Fruit fly (Drosophila melanogaster) Kc167 (cell line): ENCODE results near the gene Coq6.

Source experiments
- Myc ChIP-seq: fragments of >200 bp; optimal IDR thresholded peaks from 2 replicates; lab custom pipeline; 2017; ENCODE audit warnings: missing external identifiers
- Sin3A ChIP-seq: fragments of >200 bp; optimal IDR thresholded peaks from 2 replicates; lab custom pipeline; 2018; ENCODE audit warnings: missing external identifiers
- h ChIP-seq: fragments of >200 bp; optimal IDR thresholded peaks from 3 replicates; lab custom pipeline; 2018; ENCODE audit warnings: missing external identifiers
- insv ChIP-seq: fragments of >200 bp; optimal IDR thresholded peaks from 3 replicates; lab custom pipeline; 2018; ENCODE audit warnings: missing external identifiers
- psq ChIP-seq: fragments of >200 bp; optimal IDR thresholded peaks from 2 replicates; lab custom pipeline; 2017; ENCODE audit warnings: missing external identifiers
- ttk ChIP-seq: sonication (Bioruptor generic); optimal IDR thresholded peaks from 2 replicates; lab custom pipeline; 2017; ENCODE audit warnings: missing external identifiers

Coq6 gene

DNA sequence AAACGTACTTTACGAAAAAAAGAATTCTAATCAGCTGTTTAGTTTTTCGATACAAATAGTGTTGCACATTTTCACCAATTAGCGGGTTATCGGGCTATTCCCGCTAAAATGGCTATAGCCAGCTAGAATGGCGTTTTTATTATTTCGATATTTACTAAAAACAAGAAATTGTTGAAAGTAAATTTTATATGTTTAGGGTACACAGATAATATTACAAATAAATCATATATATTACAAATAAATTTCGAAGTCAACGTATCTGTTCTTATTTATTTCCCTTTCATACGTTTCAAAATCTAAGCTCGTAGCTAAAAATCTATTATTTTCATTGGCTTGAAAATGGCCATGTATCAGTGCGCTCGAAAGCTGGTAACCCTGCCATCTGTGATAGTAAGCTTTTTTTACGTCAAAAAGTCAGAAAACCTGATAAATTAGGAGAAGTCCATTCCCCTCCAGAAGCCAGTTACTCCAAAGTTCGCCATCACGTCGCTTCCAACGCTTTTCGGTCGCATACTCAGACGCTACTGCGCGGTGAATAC, 12.1 kb downstream of the Coq6 start, which contains the start of the genes CG7382 and cl:
Gene CG7382 (minus strand): TSS at position 51 of the 539 bp plus-strand sequence.
Gene cl (plus strand): TSS at position 290 of the 539 bp plus-strand sequence.
- TF ChIP-seq Sin3A (lab: Kevin White, UChicago): no peak
- TF ChIP-seq ttk: no peak
- no peak for TF ChIP-seq insv (lab: Kevin White, UChicago)
- TF ChIP-seq h: no peak
- TF ChIP-seq Myc: no peak
- no peak for TF ChIP-seq psq (lab: Kevin White, UChicago)

dm6 chr2L:5517393-5517792, 14.6 kb downstream of the Coq6 start, which contains the start of gene CG14020:
TSS of gene CG14020 (plus strand) at chr2L:5517737.
- TF ChIP-seq insv (lab: Kevin White, UChicago) (no peak), h (no peak), Myc (no peak), psq (lab: Kevin White, UChicago) (no peak), ttk (no peak), Sin3A (lab: Kevin White, UChicago) (no peak)

dm6 chr2L:5514946-5515345, 17.1 kb downstream of the Coq6 start:
- TF ChIP-seq Myc (no peak), insv (lab: Kevin White, UChicago) (no peak), ttk (no peak), psq (lab: Kevin White, UChicago) (no peak), h (no peak), Sin3A (lab: Kevin White, UChicago) (no peak)

- no peak for TF ChIP-seq h
- no peak for TF ChIP-seq Sin3A (lab: Kevin White, UChicago)
- no peak for TF ChIP-seq insv (lab: Kevin White, UChicago)
- no peak for TF ChIP-seq psq (lab: Kevin White, UChicago)
- TF ChIP-seq ttk: no peak
- TF ChIP-seq Myc: no peak
Measured at dm6 chr2L:5507823-5508438, 24.1 kb downstream of the Coq6 start.

DNA sequence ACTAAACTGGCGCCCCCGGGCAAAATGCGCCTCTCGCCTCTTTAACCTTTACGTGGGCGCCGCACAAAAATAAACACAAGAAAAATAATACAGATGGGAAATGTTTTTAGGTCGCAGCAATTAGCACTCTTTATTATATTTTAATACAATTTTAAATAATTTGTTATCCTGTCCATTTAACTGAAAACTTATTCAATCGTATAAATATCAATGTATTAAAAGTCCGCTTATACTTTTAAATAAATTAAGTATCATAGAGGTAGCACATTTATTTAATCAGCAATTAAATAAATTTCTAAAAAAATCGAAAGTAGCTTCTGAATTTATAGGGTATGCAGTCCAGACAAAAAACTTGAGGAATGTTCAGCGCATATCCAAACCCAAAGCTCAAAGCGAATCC, 24.9 kb downstream of the Coq6 start:
- no peak for TF ChIP-seq insv (lab: Kevin White, UChicago)
- no peak for TF ChIP-seq ttk
- TF ChIP-seq Sin3A (lab: Kevin White, UChicago): no peak
- no peak for TF ChIP-seq Myc
- TF ChIP-seq psq (lab: Kevin White, UChicago): no peak
- TF ChIP-seq h: no peak

- TF ChIP-seq insv (lab: Kevin White, UChicago) (no peak), h (no peak), Myc (no peak), psq (lab: Kevin White, UChicago) (no peak), ttk (no peak), Sin3A (lab: Kevin White, UChicago) (no peak)
Measured at dm6 chr2L:5505130-5505529, 26.9 kb downstream of the Coq6 start.

dm6 chr2L:5502868-5503267, 29.2 kb downstream of the Coq6 start:
- TF ChIP-seq Sin3A (lab: Kevin White, UChicago): no peak
- no peak for TF ChIP-seq Myc
- no peak for TF ChIP-seq h
- TF ChIP-seq psq (lab: Kevin White, UChicago): no peak
- TF ChIP-seq ttk: no peak
- TF ChIP-seq insv (lab: Kevin White, UChicago): no peak

- no peak for TF ChIP-seq Sin3A (lab: Kevin White, UChicago)
- no peak for TF ChIP-seq insv (lab: Kevin White, UChicago)
- TF ChIP-seq Myc: no peak
- TF ChIP-seq ttk: no peak
- TF ChIP-seq psq (lab: Kevin White, UChicago): no peak
- TF ChIP-seq h: no peak
Measured at dm6 chr2L:5501335-5501734, 30.7 kb downstream of the Coq6 start.

dm6 chr2L:5499458-5499857, 32.6 kb downstream of the Coq6 start:
- TF ChIP-seq ttk: no peak
- no peak for TF ChIP-seq Myc
- TF ChIP-seq h: no peak
- no peak for TF ChIP-seq Sin3A (lab: Kevin White, UChicago)
- no peak for TF ChIP-seq insv (lab: Kevin White, UChicago)
- TF ChIP-seq psq (lab: Kevin White, UChicago): no peak

DNA sequence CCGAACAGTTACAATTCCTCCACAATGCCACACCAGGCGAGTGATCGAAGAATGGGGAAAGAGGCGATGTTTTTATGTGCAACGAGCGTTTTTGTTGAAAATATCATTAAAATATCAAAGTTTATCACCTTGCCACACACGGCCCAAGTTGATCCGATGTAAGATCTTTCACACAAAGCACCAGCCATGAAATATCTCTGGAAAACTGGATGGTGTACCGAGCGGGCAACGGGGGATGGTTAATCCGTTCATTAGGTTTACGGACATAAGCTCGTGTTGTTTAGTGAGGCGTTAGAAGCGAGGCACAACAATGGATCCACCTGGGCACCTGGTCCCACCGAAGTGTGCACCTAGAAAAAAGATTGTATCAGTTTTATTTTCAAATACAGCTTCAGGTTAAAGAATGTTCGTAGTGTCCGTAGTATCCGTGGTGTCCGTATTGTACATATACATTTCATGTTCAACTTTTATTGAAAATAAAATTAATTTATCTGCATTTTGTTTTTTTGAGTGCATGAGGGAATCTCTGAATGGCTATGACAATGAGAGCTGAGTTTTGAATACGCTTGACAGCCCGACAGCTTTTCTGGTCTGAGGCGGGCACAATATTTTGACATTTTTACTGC, 35.4 kb downstream of the Coq6 start:
- TF ChIP-seq ttk: no peak
- TF ChIP-seq insv (lab: Kevin White, UChicago): no peak
- no peak for TF ChIP-seq psq (lab: Kevin White, UChicago)
- no peak for TF ChIP-seq h
- no peak for TF ChIP-seq Sin3A (lab: Kevin White, UChicago)
- no peak for TF ChIP-seq Myc

DNA sequence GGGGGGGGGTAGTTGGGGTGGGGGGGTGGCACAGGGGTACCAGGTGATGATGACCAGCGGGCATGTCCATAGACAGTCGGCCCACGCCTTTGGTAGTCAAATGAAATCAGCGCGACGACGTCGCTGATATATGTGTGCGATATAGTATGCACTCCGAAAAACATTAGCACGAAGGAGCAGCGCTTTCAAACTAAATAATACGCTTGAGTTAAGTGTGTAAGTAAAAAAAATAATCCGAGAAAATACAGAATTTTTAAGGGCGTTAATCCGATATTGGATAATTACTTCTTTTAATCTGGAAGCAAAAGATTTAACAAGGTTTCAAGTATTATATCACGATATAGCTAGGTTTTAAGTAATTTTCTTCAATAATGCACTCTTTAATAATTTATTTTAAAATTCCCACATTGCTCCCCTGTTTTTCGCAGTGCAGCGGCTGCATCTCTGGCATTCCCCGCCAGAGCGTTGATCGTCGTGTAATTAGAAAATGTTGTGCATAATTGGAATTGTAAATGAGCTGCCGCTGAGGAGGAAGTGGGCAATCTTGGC, 37.1 kb downstream of the Coq6 start:
- TF ChIP-seq h (no peak), ttk (no peak)

dm6 chr2L:5493907-5494404, 38.1 kb downstream of the Coq6 start:
- TF ChIP-seq Myc (no peak), h (no peak), Sin3A (lab: Kevin White, UChicago) (no peak), psq (lab: Kevin White, UChicago) (no peak), ttk (no peak), insv (lab: Kevin White, UChicago) (no peak)
